Worm (Caenorhabditis elegans): Measurements from ENCODE around the gene his-24.
"Not testable (repeated sequence)": the region's sequence is repeated elsewhere in the genome, so short reads cannot be mapped to it uniquely, and the experiment has no call there.

Gene his-24

DNA sequence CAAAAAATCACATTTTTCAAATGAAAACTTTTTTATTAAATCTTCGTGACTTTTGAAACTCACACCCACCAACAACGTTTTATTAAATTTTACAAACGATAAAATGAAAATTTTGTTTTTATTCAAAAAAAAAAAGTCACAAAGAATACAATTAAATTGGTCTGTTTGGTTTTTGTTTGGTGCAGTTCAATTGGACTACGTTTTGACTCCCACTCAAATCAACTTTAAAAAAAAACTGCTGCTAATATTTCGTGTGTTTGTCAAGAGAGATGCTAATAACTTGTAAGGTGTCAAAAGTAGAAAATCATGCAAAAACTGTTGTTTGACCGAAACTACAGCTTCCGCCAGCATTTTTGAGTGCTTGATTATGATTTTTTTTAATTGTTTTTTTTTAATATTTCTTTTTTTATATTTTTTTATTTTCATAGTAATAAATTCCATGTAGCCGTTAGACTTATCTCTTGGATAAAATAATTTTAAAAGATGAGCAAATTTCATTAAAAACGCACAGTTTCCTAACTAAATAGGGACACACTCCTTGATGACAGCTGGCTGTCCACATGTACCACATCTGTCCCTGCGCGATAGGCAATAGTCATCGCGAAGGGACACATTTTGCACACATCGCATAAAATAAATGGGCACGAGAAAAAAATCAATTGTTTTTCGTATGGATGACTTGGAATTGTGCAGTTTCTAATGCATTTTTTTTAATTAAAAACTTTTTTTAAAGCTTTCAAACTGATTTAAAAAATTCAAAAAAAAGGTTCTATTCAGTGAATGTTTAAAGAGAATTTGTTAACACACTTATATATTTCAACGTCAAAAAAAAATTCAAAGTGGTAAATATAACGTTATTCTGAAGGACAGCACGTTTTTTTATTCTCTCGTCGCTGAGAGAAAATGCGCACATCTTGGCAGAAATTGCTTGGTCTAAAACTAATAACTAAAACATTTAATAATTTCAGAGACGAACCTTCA is 35.7 kb downstream of the his-24 start (continued):
- peak; percentile 96 for TF ChIP-seq R02D3.7 (tag; optimal IDR thresholded peaks at IDR 0.05)
- peak; percentile 100 for TF ChIP-seq ceh-28 (tag; optimal IDR thresholded peaks at IDR 0.05)
- TF ChIP-seq nhr-237 (tag; optimal IDR thresholded peaks at IDR 0.05) = peak; percentile 87
- TF ChIP-seq nhr-67 (tag; optimal IDR thresholded peaks at IDR 0.05) = peak; percentile 75
- peak; percentile 99 for TF ChIP-seq nhr-77 (tag; optimal IDR thresholded peaks at IDR 0.05)
- TF ChIP-seq skn-1 (tag; optimal IDR thresholded peaks at IDR 0.05) = peak; percentile 99
- peak; percentile 84 for TF ChIP-seq fkh-2 (tag; optimal IDR thresholded peaks at IDR 0.05)
- TF ChIP-seq ZK546.5 (tag; optimal IDR thresholded peaks at IDR 0.05) = peak; percentile 71
- TF ChIP-seq egl-5 (tag; optimal IDR thresholded peaks at IDR 0.05) = peak; percentile 100
- peak; percentile 96 for TF ChIP-seq aly-2 (tag; optimal IDR thresholded peaks at IDR 0.05)
- peak; percentile 73 for TF ChIP-seq elt-1 (tag; optimal IDR thresholded peaks at IDR 0.05)
- peak; percentile 100 for TF ChIP-seq ceh-82 (tag; optimal IDR thresholded peaks at IDR 0.05)
- TF ChIP-seq pha-4 (tag; optimal IDR thresholded peaks at IDR 0.05) = peak; percentile 96
- peak; percentile 97 for TF ChIP-seq fkh-10 (GFP tag; optimal IDR thresholded peaks at IDR 0.05)
- TF ChIP-seq elt-2 (tag; optimal IDR thresholded peaks at IDR 0.05) = peak; percentile 89
- peak; percentile 94 for TF ChIP-seq ztf-4 (tag; optimal IDR thresholded peaks at IDR 0.05)
- TF ChIP-seq fos-1 (tag; optimal IDR thresholded peaks at IDR 0.05) = peak; percentile 99
- TF ChIP-seq lin-39 (tag; optimal IDR thresholded peaks at IDR 0.05) = peak; percentile 100
- TF ChIP-seq ceh-9 (tag; optimal IDR thresholded peaks at IDR 0.05) = peak; percentile 100
- TF ChIP-seq eor-1 (tag; optimal IDR thresholded peaks at IDR 0.05) = peak in 1 of 2 experiments; percentile 86
- peak; percentile 100 for TF ChIP-seq unc-62 (GFP tag; optimal IDR thresholded peaks at IDR 0.05)

DNA sequence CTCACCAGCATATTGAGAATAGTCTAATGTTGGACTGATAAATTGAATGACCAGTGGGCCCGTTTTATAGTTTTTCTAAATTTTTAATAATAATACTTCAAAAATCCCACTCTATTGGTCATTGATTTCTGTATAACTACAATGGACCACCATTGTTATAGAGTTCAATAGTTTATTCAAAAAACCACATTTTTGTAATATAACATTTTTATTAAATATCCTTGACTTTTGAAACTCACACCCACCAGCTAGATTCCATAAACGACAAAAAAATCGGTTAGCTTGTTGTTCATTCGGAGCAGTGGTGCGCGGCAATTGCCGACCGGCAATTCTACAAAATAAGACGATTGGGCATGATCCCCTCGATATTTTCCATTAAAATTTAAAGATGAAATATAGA is 37.7 kb downstream of the his-24 start, which contains the start of gene nspc-18:
Gene nspc-18 (minus strand): TSS at position 101 of the 400 bp plus-strand sequence.
- TF ChIP-seq nhr-76 (tag; optimal IDR thresholded peaks at IDR 0.05) = no peak
- no peak for TF ChIP-seq fkh-10 (GFP tag; optimal IDR thresholded peaks at IDR 0.05)

DNA sequence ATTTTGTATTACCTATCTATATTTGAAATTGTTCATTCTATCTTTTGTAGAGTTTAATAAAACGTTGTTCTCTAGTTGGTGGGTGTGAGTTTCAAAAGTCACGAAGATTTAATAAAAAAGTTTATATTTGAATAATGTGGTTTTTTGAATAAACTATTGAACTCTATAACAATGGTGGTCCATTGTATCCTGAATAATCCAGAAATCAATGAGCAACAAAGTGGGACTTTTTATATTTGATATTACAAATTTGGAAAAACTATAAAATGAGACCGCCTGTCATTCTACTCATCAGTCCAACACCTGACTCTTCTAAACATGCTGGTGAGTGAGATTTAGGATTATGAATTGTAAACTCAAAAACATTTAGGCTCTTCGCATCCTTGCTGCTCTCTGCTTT is 38.5 kb downstream of the his-24 start, which contains the start of gene nspc-19:
Gene nspc-19 (plus strand): TSS at position 301 of the 400 bp plus-strand sequence.
- TF ChIP-seq daf-12, zag-1, tbx-2 (tag; optimal IDR thresholded peaks at IDR 0.05): not testable (repeated sequence)

DNA sequence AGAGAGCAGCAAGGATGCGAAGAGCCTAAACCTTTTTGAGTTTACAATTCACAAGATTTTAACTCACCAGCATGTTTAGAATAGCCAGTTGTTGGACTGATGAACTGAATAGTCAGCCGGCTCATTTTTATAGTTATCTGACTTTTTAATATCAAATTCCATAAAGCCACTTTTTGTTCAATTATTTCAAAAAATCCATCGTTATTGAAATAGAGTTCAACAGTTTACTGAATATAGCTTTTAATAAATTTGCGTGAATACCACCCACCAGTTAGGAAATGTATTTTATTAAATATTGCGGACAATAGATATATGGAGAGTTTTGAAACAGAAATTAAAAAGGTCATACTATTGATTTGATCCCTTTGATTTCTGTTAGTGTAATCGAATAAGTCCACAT is 40.2 kb downstream of the his-24 start, which contains the start of gene nspc-20:
Gene nspc-20 (minus strand): TSS at position 101 of the 400 bp plus-strand sequence.
- TF ChIP-seq nhr-11 (tag; optimal IDR thresholded peaks at IDR 0.05) = no peak
- no peak for TF ChIP-seq fkh-2 (tag; optimal IDR thresholded peaks at IDR 0.05)
- no peak for TF ChIP-seq ceh-9 (tag; optimal IDR thresholded peaks at IDR 0.05)
- no peak for TF ChIP-seq nhr-77 (tag; optimal IDR thresholded peaks at IDR 0.05)
- TF ChIP-seq zag-1 (tag; optimal IDR thresholded peaks at IDR 0.05) = no peak
- no peak for TF ChIP-seq ama-1 (optimal IDR thresholded peaks at IDR 0.05)
- no peak for TF ChIP-seq aly-2 (tag; optimal IDR thresholded peaks at IDR 0.05)
- no peak for TF ChIP-seq pha-4 (tag; optimal IDR thresholded peaks at IDR 0.05)
- TF ChIP-seq egl-27 (tag; optimal IDR thresholded peaks at IDR 0.05) = no peak
- TF ChIP-seq jun-1 (tag; optimal IDR thresholded peaks at IDR 0.05) = no peak

DNA sequence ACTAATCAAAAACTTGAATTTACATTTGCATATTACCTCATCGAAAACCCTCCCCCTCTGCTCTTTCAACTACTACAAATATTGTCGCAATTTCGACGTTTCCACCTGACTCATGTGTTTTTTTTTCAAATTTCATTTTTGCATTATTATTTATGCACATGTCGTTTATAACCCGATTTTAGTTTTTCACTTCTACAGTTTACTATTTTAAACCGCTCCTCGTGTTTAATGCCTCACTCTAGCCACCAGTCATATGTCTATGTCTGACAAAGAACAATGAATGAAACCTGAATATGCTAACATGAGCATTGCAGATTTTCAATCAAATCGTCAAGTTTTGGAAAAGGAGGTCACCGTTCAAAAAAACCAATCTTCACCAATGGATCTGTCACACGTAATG is 44.2 kb downstream of the his-24 start, which contains the start of gene T24C2.5:
Gene T24C2.5 (plus strand): TSS at position 301 of the 400 bp plus-strand sequence.
- TF ChIP-seq nhr-76 (tag; optimal IDR thresholded peaks at IDR 0.05) = no peak
- peak; percentile 0 for TF ChIP-seq pqm-1 (tag; optimal IDR thresholded peaks at IDR 0.05)

DNA sequence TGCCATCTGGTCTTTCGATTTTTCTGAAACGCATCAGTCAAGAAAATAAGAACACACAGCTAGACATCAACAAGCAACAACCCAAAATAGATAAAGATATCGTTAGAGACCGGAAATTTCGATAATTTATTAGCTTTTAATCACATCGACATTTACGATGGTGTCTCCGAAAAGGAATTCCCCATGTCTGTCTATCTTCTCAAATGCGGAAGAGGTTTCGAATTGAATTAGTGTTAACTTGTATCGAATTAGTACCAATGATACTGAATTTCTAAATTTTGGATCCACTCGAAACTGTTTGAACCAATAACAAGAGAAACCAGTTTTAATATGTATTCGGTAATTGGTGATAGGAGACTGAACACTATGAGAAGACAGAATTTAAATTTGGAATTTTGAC is 44.7 kb downstream of the his-24 start:
- TF ChIP-seq skn-1 (tag; optimal IDR thresholded peaks at IDR 0.05) (no peak), nhr-12 (tag; optimal IDR thresholded peaks at IDR 0.05) (no peak), nhr-77 (tag; optimal IDR thresholded peaks at IDR 0.05) (no peak), tbx-2 (tag; optimal IDR thresholded peaks at IDR 0.05) (no peak), ceh-9 (tag; optimal IDR thresholded peaks at IDR 0.05) (no peak), daf-12 (tag; optimal IDR thresholded peaks at IDR 0.05) (no peak), nhr-28 (tag; optimal IDR thresholded peaks at IDR 0.05) (no peak), eor-1 (tag; optimal IDR thresholded peaks at IDR 0.05) (no peak), elt-2 (tag; optimal IDR thresholded peaks at IDR 0.05) (no peak), nhr-25 (tag; optimal IDR thresholded peaks at IDR 0.05) (no peak)
